Worm (Caenorhabditis elegans) whole organism, young adult: Measurements from ENCODE around the gene nkcc-1.

Source experiments
- B0019.2 ChIP-seq: fragments of 200-800 bp; sonication (Bioruptor generic); conservative IDR thresholded peaks from 2 replicates; pipeline ENCODE4 v1.3.6; 2022; ENCODE audit warnings: missing genetic modification reagents, missing genetic modification characterization, missing compliant biosample characterization
- B0336.3 ChIP-seq: fragments of 200-800 bp; sonication (Bioruptor generic); IDR thresholded peaks from 2 replicates; pipeline ENCODE4 v1.3.6; 2022; ENCODE audit warnings: missing genetic modification characterization, missing compliant biosample characterization
- C06A6.2 ChIP-seq: fragments of 200-800 bp; sonication (Bioruptor generic); conservative IDR thresholded peaks from 2 replicates; pipeline ENCODE4 v1.3.6; 2022; ENCODE audit warnings: missing genetic modification characterization, missing compliant biosample characterization
- C17E4.6 ChIP-seq: fragments of 200-800 bp; sonication (Bioruptor generic); IDR thresholded peaks from 2 replicates; pipeline ENCODE4 v1.3.6; 2022; ENCODE audit warnings: missing genetic modification reagents, missing genetic modification characterization, missing compliant biosample characterization
- D2030.7 ChIP-seq: fragments of 200-800 bp; sonication (Bioruptor generic); IDR thresholded peaks from 2 replicates; pipeline ENCODE4 v1.3.6; 2022; ENCODE audit warnings: missing genetic modification reagents, missing genetic modification characterization, missing compliant biosample characterization
- F22D6.2 ChIP-seq: sonication (generic microtip); optimal IDR thresholded peaks from 2 replicates; lab custom pipeline; 2016; ENCODE audit warnings: mild to moderate bottlenecking, missing genetic modification characterization, missing compliant biosample characterization
- F23B12.7 ChIP-seq: sonication (generic microtip); optimal IDR thresholded peaks from 2 replicates; lab custom pipeline; 2017; ENCODE audit warnings: missing genetic modification characterization, mild to moderate bottlenecking, missing compliant biosample characterization, antibody characterized with exemption, moderate library complexity; ENCODE audit not compliant: insufficient read depth
- F37B4.10 ChIP-seq: fragments of 200-800 bp; sonication (Bioruptor generic); IDR thresholded peaks from 2 replicates; pipeline ENCODE4 v1.3.6; 2022; ENCODE audit warnings: missing genetic modification characterization, missing compliant biosample characterization
- F52B5.7 ChIP-seq: sonication (generic microtip); optimal IDR thresholded peaks from 2 replicates; lab custom pipeline; 2016; ENCODE audit warnings: mild to moderate bottlenecking, missing genetic modification characterization, missing compliant biosample characterization
- T07F8.4 ChIP-seq: sonication (generic microtip); optimal IDR thresholded peaks from 2 replicates; lab custom pipeline; 2016; ENCODE audit warnings: mild to moderate bottlenecking, missing genetic modification characterization, moderate library complexity, missing compliant biosample characterization
- T26A5.8 ChIP-seq: sonication (generic microtip); optimal IDR thresholded peaks from 2 replicates; lab custom pipeline; 2016; ENCODE audit warnings: missing genetic modification characterization, missing compliant biosample characterization
- Y53F4B.3 ChIP-seq: fragments of 200-800 bp; sonication (Bioruptor generic); IDR thresholded peaks from 2 replicates; pipeline ENCODE4 v1.3.6; 2022; ENCODE audit warnings: missing genetic modification reagents, missing genetic modification characterization, missing compliant biosample characterization
- Y53G8AR.9 ChIP-seq: fragments of 200-800 bp; sonication (Bioruptor generic); conservative IDR thresholded peaks from 2 replicates; pipeline ENCODE4 v1.3.6; 2022; ENCODE audit warnings: missing genetic modification reagents, missing genetic modification characterization, missing compliant biosample characterization
- Y56A3A.18 ChIP-seq: fragments of 200-800 bp; sonication (Bioruptor generic); IDR thresholded peaks from 2 replicates; pipeline ENCODE4 v1.3.6; 2022; ENCODE audit warnings: missing genetic modification reagents, missing genetic modification characterization, missing compliant biosample characterization
- ZK185.1 ChIP-seq: sonication (generic microtip); optimal IDR thresholded peaks from 2 replicates; lab custom pipeline; 2016; ENCODE audit warnings: mild to moderate bottlenecking, missing genetic modification characterization, missing compliant biosample characterization; ENCODE audit not compliant: poor library complexity, severe bottlenecking
- ama-1 ChIP-seq, 3 experiments: fragments of 150-350 bp in 1 of 3; sonication (generic microtip) in 2 of 3; optimal IDR thresholded peaks; 2 replicates each; lab custom pipeline; 2014 to 2018; ENCODE audit warnings: missing biosample characterization in 2 of 3, missing genetic modification characterization in 2 of 3, missing genetic modification reagents in 2 of 3
- athp-1 ChIP-seq: sonication (generic microtip); optimal IDR thresholded peaks from 2 replicates; lab custom pipeline; 2017; ENCODE audit warnings: mild to moderate bottlenecking, missing genetic modification characterization, missing compliant biosample characterization
- attf-6 ChIP-seq: fragments of 200-800 bp; sonication (Bioruptor generic); IDR thresholded peaks from 2 replicates; pipeline ENCODE4 v1.3.6; 2022; ENCODE audit warnings: missing genetic modification reagents, missing genetic modification characterization, missing compliant biosample characterization
- bed-2 ChIP-seq: fragments of 200-800 bp; sonication (Bioruptor generic); IDR thresholded peaks from 2 replicates; pipeline ENCODE4 v1.3.6; 2022; ENCODE audit warnings: missing genetic modification reagents, missing genetic modification characterization, missing compliant biosample characterization
- cebp-2 ChIP-seq: fragments of 200-800 bp; sonication (Bioruptor generic); IDR thresholded peaks from 2 replicates; pipeline ENCODE4 v1.3.6; 2022; ENCODE audit warnings: missing genetic modification characterization, missing compliant biosample characterization
- ceh-27 ChIP-seq: fragments of 200-800 bp; sonication (Bioruptor generic); optimal IDR thresholded peaks from 2 replicates; lab custom pipeline; 2018; ENCODE audit warnings: mild to moderate bottlenecking, missing genetic modification characterization, moderate library complexity, missing compliant biosample characterization
- ceh-58 ChIP-seq: fragments of 200-800 bp; sonication (Bioruptor generic); IDR thresholded peaks from 2 replicates; pipeline ENCODE4 v1.3.6; 2022; ENCODE audit warnings: missing genetic modification characterization, missing compliant biosample characterization
- ceh-91 ChIP-seq: fragments of 200-800 bp; sonication (Bioruptor generic); IDR thresholded peaks from 2 replicates; pipeline ENCODE4 v1.3.6; 2022; ENCODE audit warnings: missing genetic modification reagents, missing genetic modification characterization, missing compliant biosample characterization
- chd-7 ChIP-seq: sonication (generic microtip); optimal IDR thresholded peaks from 2 replicates; lab custom pipeline; 2016; ENCODE audit warnings: mild to moderate bottlenecking, missing genetic modification characterization, moderate library complexity, missing compliant biosample characterization
- die-1 ChIP-seq: sonication (generic microtip); optimal IDR thresholded peaks from 2 replicates; lab custom pipeline; 2016; ENCODE audit warnings: missing genotype, mild to moderate bottlenecking, missing genetic modification characterization, missing compliant biosample characterization
- egl-44 ChIP-seq: fragments of 200-800 bp; sonication (Bioruptor generic); IDR thresholded peaks from 2 replicates; pipeline ENCODE4 v1.3.6; 2022; ENCODE audit warnings: missing genetic modification reagents, missing genetic modification characterization, missing compliant biosample characterization
- him-1 ChIP-seq: sonication (generic microtip); optimal IDR thresholded peaks from 2 replicates; lab custom pipeline; 2016; ENCODE audit warnings: missing genotype, missing genetic modification reagents, missing genetic modification characterization, missing compliant biosample characterization
- hlh-26 ChIP-seq: fragments of 200-800 bp; sonication (Bioruptor generic); conservative IDR thresholded peaks from 2 replicates; pipeline ENCODE4 v1.3.6; 2022; ENCODE audit warnings: missing genetic modification reagents, missing genetic modification characterization, missing compliant biosample characterization
- hmg-1.2 ChIP-seq: fragments of 200-800 bp; sonication (Bioruptor generic); IDR thresholded peaks from 2 replicates; pipeline ENCODE4 v1.3.6; 2022; ENCODE audit warnings: missing genetic modification reagents, missing genetic modification characterization, missing compliant biosample characterization
- let-607 ChIP-seq, 2 experiments: fragments of 200-800 bp in 1 of 2; sonication (Bioruptor generic) in 1 of 2; sonication (generic microtip) in 1 of 2; optimal IDR thresholded peaks; 2 replicates each; lab custom pipeline; 2016 to 2018; ENCODE audit warnings: mild to moderate bottlenecking in 2 of 2, missing compliant biosample characterization in 2 of 2, missing genetic modification characterization in 2 of 2, moderate library complexity in 2 of 2, missing genotype in 1 of 2
- lin-40 ChIP-seq: sonication (generic microtip); optimal IDR thresholded peaks from 2 replicates; lab custom pipeline; 2016; ENCODE audit warnings: missing genetic modification characterization, mild to moderate bottlenecking, missing compliant biosample characterization, missing genotype, missing genetic modification reagents
- lin-54 ChIP-seq: fragments of 200-800 bp; sonication (Bioruptor generic); optimal IDR thresholded peaks from 2 replicates; lab custom pipeline; 2018; ENCODE audit warnings: mild to moderate bottlenecking, missing genetic modification characterization, missing compliant biosample characterization
- lir-1 ChIP-seq: fragments of 200-800 bp; sonication (Bioruptor generic); conservative IDR thresholded peaks from 2 replicates; pipeline ENCODE4 v1.3.6; 2022; ENCODE audit warnings: missing genetic modification reagents, missing genetic modification characterization, missing compliant biosample characterization
- lsy-27 ChIP-seq: sonication (generic microtip); optimal IDR thresholded peaks from 2 replicates; lab custom pipeline; 2017; ENCODE audit warnings: missing genetic modification characterization, mild to moderate bottlenecking, missing compliant biosample characterization, antibody characterized with exemption, missing genotype, borderline replicate concordance; ENCODE audit not compliant: insufficient read depth
- madf-10 ChIP-seq: sonication (generic microtip); optimal IDR thresholded peaks from 2 replicates; lab custom pipeline; 2016; ENCODE audit warnings: mild to moderate bottlenecking, missing genetic modification characterization, missing compliant biosample characterization
- madf-3 ChIP-seq: fragments of 200-800 bp; sonication (Bioruptor generic); IDR thresholded peaks from 2 replicates; pipeline ENCODE4 v1.3.6; 2022; ENCODE audit warnings: missing genetic modification reagents, missing genetic modification characterization, missing compliant biosample characterization
- mes-4 ChIP-seq: sonication (generic microtip); optimal IDR thresholded peaks from 2 replicates; lab custom pipeline; 2016; ENCODE audit warnings: missing genotype, missing genetic modification characterization, missing compliant biosample characterization
- nfyb-1 ChIP-seq: fragments of 200-800 bp; sonication (Bioruptor generic); IDR thresholded peaks from 2 replicates; pipeline ENCODE4 v1.3.6; 2022; ENCODE audit warnings: missing genetic modification reagents, missing genetic modification characterization, missing compliant biosample characterization
- nhr-27 ChIP-seq: fragments of 200-800 bp; sonication (Bioruptor generic); optimal IDR thresholded peaks from 2 replicates; lab custom pipeline; 2018; ENCODE audit warnings: mild to moderate bottlenecking, missing genetic modification characterization, moderate library complexity, missing compliant biosample characterization
- nhr-90 ChIP-seq: sonication (generic microtip); optimal IDR thresholded peaks from 2 replicates; lab custom pipeline; 2016; ENCODE audit warnings: missing genotype, mild to moderate bottlenecking, missing genetic modification characterization, missing compliant biosample characterization
- pbrm-1 ChIP-seq: fragments of 200-800 bp; sonication (Bioruptor generic); IDR thresholded peaks from 2 replicates; pipeline ENCODE4 v1.3.6; 2022; ENCODE audit warnings: missing genetic modification reagents, missing genetic modification characterization, missing compliant biosample characterization
- pha-4 ChIP-seq: fragments of 150-350 bp; sonication (generic microtip); optimal IDR thresholded peaks from 2 replicates; lab custom pipeline; 2014; ENCODE audit warnings: missing biosample characterization, missing genetic modification reagents, missing genetic modification characterization
- rec-8 ChIP-seq, 2 experiments: sonication (generic microtip); optimal IDR thresholded peaks; 2 replicates each; lab custom pipeline; 2016; ENCODE audit warnings: mild to moderate bottlenecking in 2 of 2, missing genetic modification characterization in 2 of 2, missing genetic modification reagents in 2 of 2, missing genotype in 2 of 2, missing biosample characterization in 1 of 2, missing compliant biosample characterization in 1 of 2, moderate library complexity in 1 of 2
- sea-2 ChIP-seq: fragments of 200-800 bp; sonication (Bioruptor generic); IDR thresholded peaks from 2 replicates; pipeline ENCODE4 v1.3.6; 2022; ENCODE audit warnings: missing genetic modification characterization, missing compliant biosample characterization
- snpc-3.4 ChIP-seq: sonication (generic microtip); optimal IDR thresholded peaks from 2 replicates; lab custom pipeline; 2017; ENCODE audit warnings: missing genetic modification characterization, mild to moderate bottlenecking, missing compliant biosample characterization, antibody characterized with exemption, moderate library complexity, missing genotype, missing genetic modification reagents
- tlf-1 ChIP-seq: fragments of 200-800 bp; sonication (Bioruptor generic); optimal IDR thresholded peaks from 2 replicates; lab custom pipeline; 2018; ENCODE audit warnings: mild to moderate bottlenecking, missing genetic modification characterization, missing compliant biosample characterization
- zfh-2 ChIP-seq: fragments of 200-800 bp; sonication (Bioruptor generic); conservative IDR thresholded peaks from 2 replicates; pipeline ENCODE4 v1.3.6; 2022; ENCODE audit warnings: missing genetic modification reagents, missing genetic modification characterization, missing compliant biosample characterization
- ztf-18 ChIP-seq: sonication (generic microtip); optimal IDR thresholded peaks from 2 replicates; lab custom pipeline; 2016; ENCODE audit warnings: missing genotype, mild to moderate bottlenecking, missing genetic modification characterization, missing compliant biosample characterization

The nkcc-1 gene

ce11 chrIV:14083505-14083904 lies 40.4 kb downstream of the nkcc-1 start, which contains the start of gene F52B11.2:
TSS of gene F52B11.2 (plus strand) at chrIV:14083568.
- TF ChIP-seq pbrm-1 (GFP tag; lab: Robert Waterston, UW) (0 out of 2 replicates have a peak, but pooled peaks have one; percentile 16), Y53F4B.3 (0 out of 2 replicates have a peak, but pooled peaks have one; percentile 5), madf-3 (GFP tag; lab: Robert Waterston, UW) (no peak; the same call in 1 of the 2 replicates), lsy-27 (no peak), F37B4.10 (GFP tag; lab: Robert Waterston, UW) (no peak), F52B5.7 (tag; lab: Kevin White, UChicago) (no peak), ZK185.1 (tag; lab: Kevin White, UChicago) (no peak), F22D6.2 (tag; lab: Kevin White, UChicago) (no peak), nhr-27 (tag; lab: Kevin White, UChicago) (peak; percentile 32), Y56A3A.18 (no peak), him-1 (tag; lab: Kevin White, UChicago) (no peak), F23B12.7 (tag; lab: Kevin White, UChicago) (no peak), let-607 (tag; optimal IDR thresholded peaks at IDR 0.05; lab: Kevin White, UChicago) (no peak), tlf-1 (GFP tag; lab: Kevin White, UChicago) (no peak), die-1 (tag; lab: Kevin White, UChicago) (no peak), ceh-27 (GFP tag; lab: Kevin White, UChicago) (no peak), bed-2 (GFP tag; lab: Robert Waterston, UW) (no peak), Y53G8AR.9 (GFP tag; lab: Robert Waterston, UW) (no peak), hlh-26 (GFP tag; lab: Robert Waterston, UW) (no peak), ceh-91 (GFP tag; lab: Robert Waterston, UW) (no peak), madf-10 (no peak), egl-44 (GFP tag; lab: Robert Waterston, UW) (no peak), rec-8 (tag; optimal IDR thresholded peaks at IDR 0.05; lab: Kevin White, UChicago) (no peak), attf-6 (0 out of 2 replicates have a peak, but pooled peaks have one; percentile 67), nfyb-1 (GFP tag; lab: Robert Waterston, UW) (peak; percentile 52; the same call in 1 of the 2 replicates), ceh-58 (GFP tag; lab: Robert Waterston, UW) (0 out of 2 replicates have a peak, but pooled peaks have one; percentile 37), T07F8.4 (tag; lab: Kevin White, UChicago) (no peak), hmg-1.2 (no peak), T26A5.8 (tag; lab: Kevin White, UChicago) (no peak), chd-7 (peak; percentile 8), sea-2 (no peak), B0336.3 (0 out of 2 replicates have a peak, but pooled peaks have one; percentile 31), lin-54 (GFP tag; lab: Kevin White, UChicago) (peak; percentile 14), athp-1 (tag; lab: Kevin White, UChicago) (no peak), C17E4.6 (GFP tag; lab: Robert Waterston, UW) (no peak), pha-4 (tag; lab: Kevin White, UChicago) (no peak), B0019.2 (GFP tag; lab: Robert Waterston, UW) (no peak), lir-1 (GFP tag; lab: Robert Waterston, UW) (no peak), C06A6.2 (GFP tag; lab: Robert Waterston, UW) (no peak), mes-4 (tag; lab: Kevin White, UChicago) (no peak), cebp-2 (GFP tag; lab: Robert Waterston, UW) (no peak), nhr-90 (tag; lab: Kevin White, UChicago) (no peak), lin-40 (tag; lab: Kevin White, UChicago) (no peak), ama-1 (optimal IDR thresholded peaks at IDR 0.05; lab: Kevin White, UChicago) (no peak), ama-1 (GFP tag; optimal IDR thresholded peaks at IDR 0.05; lab: Kevin White, UChicago) (no peak), D2030.7 (GFP tag; lab: Robert Waterston, UW) (peak; percentile 33; the same call in 1 of the 2 replicates), snpc-3.4 (tag; lab: Kevin White, UChicago) (no peak), zfh-2 (GFP tag; lab: Robert Waterston, UW) (no peak), ztf-18 (tag; lab: Kevin White, UChicago) (no peak)
